Worm (Caenorhabditis elegans) whole organism, L1 larva: Measurements from ENCODE around the gene F17H10.1.

Experiments
- aly-2 ChIP-seq: fragments of 150-350 bp; optimal IDR thresholded peaks from 2 replicates; lab custom pipeline; 2014; ENCODE audit warnings: missing biosample characterization, missing genetic modification characterization
- blmp-1 ChIP-seq: fragments of 150-350 bp; optimal IDR thresholded peaks from 2 replicates; lab custom pipeline; 2014; ENCODE audit warnings: missing biosample characterization, missing genetic modification characterization
- ceh-82 ChIP-seq, 3 experiments: fragments of 150-350 bp in 1 of 3; sonication (generic microtip) in 2 of 3; optimal IDR thresholded peaks; 2 replicates each; lab custom pipeline; 2014 to 2017; ENCODE audit warnings: missing biosample characterization in 3 of 3, missing genetic modification characterization in 3 of 3
- ces-1 ChIP-seq: fragments of 150-350 bp; optimal IDR thresholded peaks from 2 replicates; lab custom pipeline; 2014; ENCODE audit warnings: missing biosample characterization, missing genetic modification reagents, missing genetic modification characterization
- dpl-1 ChIP-seq, 3 experiments: fragments of 150-350 bp in 2 of 3; sonication (generic microtip) in 1 of 3; optimal IDR thresholded peaks; 2 replicates each; lab custom pipeline; 2014 to 2017; ENCODE audit warnings: missing biosample characterization in 3 of 3, missing genetic modification characterization in 3 of 3, missing genetic modification reagents in 3 of 3
- fkh-4 ChIP-seq: sonication (generic microtip); optimal IDR thresholded peaks from 2 replicates; lab custom pipeline; 2016; ENCODE audit warnings: missing compliant biosample characterization, missing genetic modification characterization, borderline replicate concordance
- fos-1 ChIP-seq: fragments of 150-350 bp; optimal IDR thresholded peaks from 2 replicates; lab custom pipeline; 2014; ENCODE audit warnings: missing biosample characterization, missing genetic modification characterization
- snpc-4 ChIP-seq: fragments of 150-350 bp; optimal IDR thresholded peaks from 2 replicates; lab custom pipeline; 2014; ENCODE audit warnings: missing biosample characterization, missing genetic modification characterization
- ztf-4 ChIP-seq: fragments of 150-350 bp; optimal IDR thresholded peaks from 2 replicates; lab custom pipeline; 2014; ENCODE audit warnings: missing biosample characterization, missing genetic modification characterization

DNA sequence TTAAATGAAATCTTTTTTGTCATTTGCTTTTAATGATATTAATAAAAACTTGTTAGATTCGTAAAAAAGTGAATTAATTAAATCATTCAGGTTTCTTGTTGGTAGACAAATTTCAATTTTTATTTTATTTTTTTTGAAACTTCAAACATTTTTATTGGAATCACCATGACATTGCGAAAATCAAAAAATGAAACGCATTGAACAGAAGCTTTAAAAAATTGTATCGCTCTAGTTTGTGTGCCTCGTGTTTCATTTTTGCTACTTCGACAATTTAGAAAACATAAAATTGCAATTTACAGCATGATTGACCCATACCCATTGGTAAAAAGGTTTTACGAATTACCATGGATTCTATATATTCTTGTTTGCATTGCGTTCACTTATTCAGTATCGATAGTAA lies 20.8 kb upstream of the F17H10.1 start, which contains the start of gene R03G8.1:
- no peak for TF ChIP-seq aly-2 (tag; lab: Kevin White, UChicago)
- TF ChIP-seq ztf-4, result no peak
- TF ChIP-seq dpl-1 (GFP tag; optimal IDR thresholded peaks at IDR 0.05; lab: Kevin White, UChicago), result no peak
- no peak for TF ChIP-seq fkh-4
- no peak for TF ChIP-seq snpc-4 (tag; lab: Kevin White, UChicago)
- TF ChIP-seq fos-1 (tag; lab: Kevin White, UChicago), result no peak
- TF ChIP-seq ceh-82 (tag; optimal IDR thresholded peaks at IDR 0.05; lab: Kevin White, UChicago), result no peak
- TF ChIP-seq blmp-1 (tag; lab: Kevin White, UChicago), result no peak
- no peak for TF ChIP-seq ces-1 (GFP tag; lab: Kevin White, UChicago)
